Fruit fly (Drosophila melanogaster): ENCODE data around the gene Qsox4.
A peak's percentile ranks its signal among the peaks of the same experiment; 100 is the strongest.

Qsox4 gene

dm6 chr3R:23678349-23679193 is 24.0 kb upstream of the Qsox4 start, which contains the start of gene GILT2 (continued):
- TF ChIP-seq stc (GFP tag; IDR thresholded peaks at IDR 0.05) = peak; percentile 88
- TF ChIP-seq CG8281 (tag; optimal IDR thresholded peaks at IDR 0.05) = peak; percentile 78
- peak; percentile 91 for TF ChIP-seq CG15696 (tag; optimal IDR thresholded peaks at IDR 0.05)
- peak; percentile 93 for TF ChIP-seq CG6689 (GFP tag; IDR thresholded peaks at IDR 0.05)
- TF ChIP-seq Antp (GFP tag; optimal IDR thresholded peaks at IDR 0.05) = peak; percentile 25
- peak; percentile 39 for TF ChIP-seq nom (GFP tag; optimal IDR thresholded peaks at IDR 0.05)
- no peak for TF ChIP-seq CG8478 (optimal IDR thresholded peaks at IDR 0.05)
- TF ChIP-seq CG15269 (tag; optimal IDR thresholded peaks at IDR 0.05) = peak; percentile 95
- peak; percentile 81 for TF ChIP-seq CG11560 (tag; IDR thresholded peaks at IDR 0.05)
- peak; percentile 85 for TF ChIP-seq peb (GFP tag; IDR thresholded peaks at IDR 0.05)
- peak; percentile 83 for TF ChIP-seq ewg (GFP tag; optimal IDR thresholded peaks at IDR 0.05)
- peak; percentile 90 for TF ChIP-seq Ssrp (tag; optimal IDR thresholded peaks at IDR 0.05)
- TF ChIP-seq Xbp1 (GFP tag; optimal IDR thresholded peaks at IDR 0.05) = peak; percentile 89
- TF ChIP-seq CG6272 (GFP tag; IDR thresholded peaks at IDR 0.05) = peak; percentile 91
- TF ChIP-seq CG10366 (GFP tag; IDR thresholded peaks at IDR 0.05) = peak; percentile 88
- TF ChIP-seq CG12299 (tag; optimal IDR thresholded peaks at IDR 0.05) = peak; percentile 84
- no peak for TF ChIP-seq CG15479 (GFP tag; optimal IDR thresholded peaks at IDR 0.05)
- TF ChIP-seq CG18262 (tag; optimal IDR thresholded peaks at IDR 0.05) = peak; percentile 91
- TF ChIP-seq ato (GFP tag; IDR thresholded peaks at IDR 0.05; ENCODE audit: partially characterized antibody) = no peak
- peak; percentile 78 for TF ChIP-seq B-H1 (GFP tag; IDR thresholded peaks at IDR 0.05)
- no peak for TF ChIP-seq ash1 (GFP tag; optimal IDR thresholded peaks at IDR 0.05)
- TF ChIP-seq fru (optimal IDR thresholded peaks at IDR 0.05) = no peak
- peak; percentile 85 for TF ChIP-seq CG11456 (GFP tag; IDR thresholded peaks at IDR 0.05)
- peak; percentile 95 for TF ChIP-seq Meics (GFP tag; optimal IDR thresholded peaks at IDR 0.05)
- peak; percentile 50; the same call in 1 of the 2 replicates for TF ChIP-seq Poxn (GFP tag; IDR thresholded peaks at IDR 0.05)
- TF ChIP-seq CG6654 (GFP tag; optimal IDR thresholded peaks at IDR 0.05) = peak; percentile 83
- no peak for TF ChIP-seq CG6791 (GFP tag; IDR thresholded peaks at IDR 0.05; ENCODE audit: partially characterized antibody)
- no peak for TF ChIP-seq D (optimal IDR thresholded peaks at IDR 0.05)
- peak; percentile 89 for TF ChIP-seq D (GFP tag; optimal IDR thresholded peaks at IDR 0.05)
- peak; percentile 45 for TF ChIP-seq ems (GFP tag; optimal IDR thresholded peaks at IDR 0.05)
- no peak for TF ChIP-seq CG17568 (GFP tag; optimal IDR thresholded peaks at IDR 0.05)
- TF ChIP-seq CG8290 (GFP tag; optimal IDR thresholded peaks at IDR 0.05) = peak; percentile 68
- peak; percentile 1 to 68 for TF ChIP-seq CG8290 (tag; optimal IDR thresholded peaks at IDR 0.05)
- peak; percentile 50; the same call in 2 of the 3 replicates for TF ChIP-seq sr (GFP tag; IDR thresholded peaks at IDR 0.05)
- TF ChIP-seq Sox100B (GFP tag; optimal IDR thresholded peaks at IDR 0.05) = peak; percentile 91
- TF ChIP-seq Hmr (GFP tag; optimal IDR thresholded peaks at IDR 0.05) = peak; percentile 87
- TF ChIP-seq vnd (GFP tag; IDR thresholded peaks at IDR 0.05; ENCODE audit: partially characterized antibody) = no peak
- no peak for TF ChIP-seq p53 (GFP tag; optimal IDR thresholded peaks at IDR 0.05)
- TF ChIP-seq Opbp (GFP tag; IDR thresholded peaks at IDR 0.05; ENCODE audit: partially characterized antibody) = no peak
- TF ChIP-seq CG12219 (GFP tag; optimal IDR thresholded peaks at IDR 0.05) = peak; percentile 82
- TF ChIP-seq emc (GFP tag; optimal IDR thresholded peaks at IDR 0.05) = no peak
- peak; percentile 93 for TF ChIP-seq Dbx (GFP tag; IDR thresholded peaks at IDR 0.05)
- TF ChIP-seq Hr39 (optimal IDR thresholded peaks at IDR 0.05) = no peak
- TF ChIP-seq Nf-YA (GFP tag; IDR thresholded peaks at IDR 0.05) = peak; percentile 84
- no peak for TF ChIP-seq disco-r (GFP tag; optimal IDR thresholded peaks at IDR 0.05)
- no peak for TF ChIP-seq CG7963 (GFP tag; IDR thresholded peaks at IDR 0.05; ENCODE audit: partially characterized antibody)
- TF ChIP-seq Sin3A (optimal IDR thresholded peaks at IDR 0.05) = no peak
- peak; percentile 76 for TF ChIP-seq kay (GFP tag; optimal IDR thresholded peaks at IDR 0.05)
- TF ChIP-seq jumu (GFP tag; optimal IDR thresholded peaks at IDR 0.05) = no peak
- peak; percentile 89 for TF ChIP-seq esg (GFP tag; conservative IDR thresholded peaks at IDR 0.05)
- peak; percentile 73; the same call in 1 of the 2 replicates for TF ChIP-seq CG17612 (GFP tag; IDR thresholded peaks at IDR 0.05)

Data from whole organism, embryonic.